Fruit fly (Drosophila melanogaster): ENCODE results near the gene CadN.

DNA sequence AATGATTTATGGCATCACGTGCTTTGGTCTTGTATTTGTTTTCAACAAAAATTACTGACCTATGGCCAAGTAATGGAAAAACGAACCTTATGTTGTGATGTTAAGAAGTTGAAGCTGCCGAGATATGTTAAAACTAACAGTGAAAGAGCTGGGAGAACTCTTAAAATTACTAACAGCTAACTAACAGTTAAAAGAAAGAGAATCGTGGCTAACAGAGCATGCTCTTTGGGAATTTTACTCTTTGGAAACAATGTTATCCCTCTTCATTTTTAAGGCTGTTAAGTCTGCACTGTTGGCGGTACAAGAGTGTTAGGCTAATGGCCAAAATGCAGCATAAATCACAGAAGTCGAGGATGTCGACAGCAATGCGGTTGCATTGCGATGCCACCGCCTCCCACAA is 156.9 kb downstream of the CadN start:
- TF ChIP-seq CG3919 (GFP tag; optimal IDR thresholded peaks at IDR 0.05) (no peak), CG10631 (GFP tag; optimal IDR thresholded peaks at IDR 0.05) (no peak), CG16779 (tag; optimal IDR thresholded peaks at IDR 0.05) (no peak), Sox15 (GFP tag; optimal IDR thresholded peaks at IDR 0.05) (no peak), fkh (GFP tag; optimal IDR thresholded peaks at IDR 0.05) (no peak), cyc (GFP tag; optimal IDR thresholded peaks at IDR 0.05) (no peak)

Measured in whole organism, prepupa.